Fruit fly (Drosophila melanogaster) whole organism, prepupa: Measurements from ENCODE around the gene CG32276.
A peak's percentile ranks its signal among the peaks of the same experiment; 100 is the strongest.

Experiments used
- CG10631 ChIP-seq: fragments of 200-800 bp; sonication (Bioruptor generic); optimal IDR thresholded peaks from 2 replicates; lab custom pipeline; 2016; ENCODE audit warnings: missing biosample characterization, missing genetic modification characterization
- CG11294 ChIP-seq: fragments of 200-800 bp; sonication (Bioruptor generic); IDR thresholded peaks from 2 replicates; pipeline ENCODE4 v1.3.6; 2022; ENCODE audit warnings: missing biosample characterization, missing genetic modification characterization
- CG11762 ChIP-seq: fragments of 200-800 bp; sonication (Bioruptor generic); optimal IDR thresholded peaks from 3 replicates; lab custom pipeline; 2016; ENCODE audit warnings: missing biosample characterization, missing genetic modification characterization; ENCODE audit not compliant: insufficient read depth
- CG11902 ChIP-seq: fragments of 200-800 bp; sonication (Bioruptor generic); optimal IDR thresholded peaks from 3 replicates; lab custom pipeline; 2016; ENCODE audit warnings: missing biosample characterization, missing genetic modification characterization
- CG1621 ChIP-seq: fragments of 200-800 bp; sonication (Bioruptor generic); optimal IDR thresholded peaks from 3 replicates; lab custom pipeline; 2018; ENCODE audit warnings: missing biosample characterization, mild to moderate bottlenecking, missing genetic modification characterization
- CG16779 ChIP-seq: fragments of 200-800 bp; sonication (Bioruptor generic); optimal IDR thresholded peaks from 3 replicates; lab custom pipeline; 2017; ENCODE audit warnings: missing biosample characterization, mild to moderate bottlenecking, missing genetic modification characterization
- CG3032 ChIP-seq: fragments of 200-800 bp; optimal IDR thresholded peaks from 2 replicates; lab custom pipeline; 2019; ENCODE audit warnings: missing biosample characterization, mild to moderate bottlenecking, missing genetic modification characterization, moderate library complexity
- CG31627 ChIP-seq: fragments of 200-800 bp; sonication (Bioruptor generic); optimal IDR thresholded peaks from 3 replicates; lab custom pipeline; 2016; ENCODE audit warnings: missing biosample characterization, missing genetic modification characterization
- CG32006 ChIP-seq: fragments of 200-800 bp; sonication (Bioruptor generic); optimal IDR thresholded peaks from 3 replicates; lab custom pipeline; 2017; ENCODE audit warnings: missing biosample characterization, mild to moderate bottlenecking, missing genetic modification characterization
- CG34406 ChIP-seq: fragments of 200-800 bp; sonication (Bioruptor generic); optimal IDR thresholded peaks from 3 replicates; lab custom pipeline; 2016; ENCODE audit warnings: missing biosample characterization, missing genetic modification characterization
- CG4318 ChIP-seq: fragments of 200-800 bp; sonication (Bioruptor generic); optimal IDR thresholded peaks from 3 replicates; lab custom pipeline; 2017; ENCODE audit warnings: missing biosample characterization, mild to moderate bottlenecking, missing genetic modification characterization
- CG6163 ChIP-seq: fragments of 200-800 bp; sonication (Bioruptor generic); IDR thresholded peaks from 3 replicates; pipeline ENCODE4 v1.3.6; 2022; ENCODE audit warnings: missing biosample characterization, missing genetic modification characterization
- CG6276 ChIP-seq: fragments of 200-800 bp; sonication (Bioruptor generic); optimal IDR thresholded peaks from 2 replicates; lab custom pipeline; 2017; ENCODE audit warnings: missing biosample characterization, mild to moderate bottlenecking, missing genetic modification characterization
- CG6808 ChIP-seq: fragments of 200-800 bp; sonication (Bioruptor generic); optimal IDR thresholded peaks from 3 replicates; lab custom pipeline; 2017; ENCODE audit warnings: missing biosample characterization, missing genetic modification characterization, mild to moderate bottlenecking, moderate library complexity, missing genetic modification reagents
- CG6854 ChIP-seq: fragments of 200-800 bp; sonication (Bioruptor generic); optimal IDR thresholded peaks from 2 replicates; lab custom pipeline; 2017; ENCODE audit warnings: missing biosample characterization, mild to moderate bottlenecking, missing genetic modification characterization
- CG7368 ChIP-seq: fragments of 200-800 bp; sonication (Bioruptor generic); optimal IDR thresholded peaks from 3 replicates; lab custom pipeline; 2016; ENCODE audit warnings: missing biosample characterization, missing genetic modification characterization
- CG8119 ChIP-seq: fragments of 200-800 bp; sonication (Bioruptor generic); IDR thresholded peaks from 3 replicates; pipeline ENCODE4 v1.3.6; 2022; ENCODE audit warnings: missing biosample characterization, missing genetic modification characterization
- CG8632 ChIP-seq: fragments of 200-800 bp; sonication (Bioruptor generic); optimal IDR thresholded peaks from 3 replicates; lab custom pipeline; 2016; ENCODE audit warnings: missing biosample characterization, missing genetic modification characterization
- CG9139 ChIP-seq: fragments of 200-800 bp; sonication (Bioruptor generic); optimal IDR thresholded peaks from 3 replicates; lab custom pipeline; 2017; ENCODE audit warnings: missing biosample characterization, mild to moderate bottlenecking, missing genetic modification characterization
- Eip75B ChIP-seq: fragments of 200-800 bp; sonication (Bioruptor generic); optimal IDR thresholded peaks from 3 replicates; lab custom pipeline; 2016; ENCODE audit warnings: missing biosample characterization, missing genetic modification characterization
- Eip93F ChIP-seq: fragments of 200-800 bp; sonication (Bioruptor generic); optimal IDR thresholded peaks from 2 replicates; lab custom pipeline; 2016; ENCODE audit warnings: missing biosample characterization, mild to moderate bottlenecking, missing genetic modification characterization
- Ets21C ChIP-seq: fragments of 200-800 bp; sonication (Bioruptor generic); optimal IDR thresholded peaks from 3 replicates; lab custom pipeline; 2016; ENCODE audit warnings: missing biosample characterization, missing genetic modification characterization
- Gug ChIP-seq: fragments of 200-800 bp; sonication (Bioruptor generic); IDR thresholded peaks from 2 replicates; pipeline ENCODE4 v1.3.6; 2022; ENCODE audit warnings: missing biosample characterization, missing genetic modification characterization
- Hr4 ChIP-seq: fragments of 200-800 bp; sonication (Bioruptor generic); optimal IDR thresholded peaks from 3 replicates; lab custom pipeline; 2016; ENCODE audit warnings: missing biosample characterization, missing genetic modification characterization
- Lpt ChIP-seq: fragments of 200-800 bp; sonication (Bioruptor generic); optimal IDR thresholded peaks from 3 replicates; lab custom pipeline; 2016; ENCODE audit warnings: missing biosample characterization, missing genetic modification characterization
- Met ChIP-seq: fragments of 200-800 bp; sonication (Bioruptor generic); optimal IDR thresholded peaks from 3 replicates; lab custom pipeline; 2016; ENCODE audit warnings: missing biosample characterization, missing genetic modification characterization
- OdsH ChIP-seq: fragments of 200-800 bp; sonication (Bioruptor generic); optimal IDR thresholded peaks from 3 replicates; lab custom pipeline; 2016; ENCODE audit warnings: missing biosample characterization, missing genetic modification characterization
- Smox ChIP-seq: fragments of 200-800 bp; sonication (Bioruptor generic); optimal IDR thresholded peaks from 3 replicates; lab custom pipeline; 2016; ENCODE audit warnings: missing biosample characterization, missing genetic modification characterization
- Sox14 ChIP-seq: fragments of 200-800 bp; sonication (Bioruptor generic); optimal IDR thresholded peaks from 3 replicates; lab custom pipeline; 2016; ENCODE audit warnings: missing biosample characterization, missing genetic modification characterization
- Sox15 ChIP-seq: fragments of 200-800 bp; sonication (Bioruptor generic); optimal IDR thresholded peaks from 3 replicates; lab custom pipeline; 2016; ENCODE audit warnings: missing biosample characterization, missing genetic modification characterization
- achi ChIP-seq: fragments of 200-800 bp; sonication (Bioruptor generic); optimal IDR thresholded peaks from 3 replicates; lab custom pipeline; 2016; ENCODE audit warnings: missing biosample characterization, missing genetic modification characterization
- dsx ChIP-seq: fragments of 200-800 bp; optimal IDR thresholded peaks from 3 replicates; lab custom pipeline; 2019; ENCODE audit warnings: missing biosample characterization, mild to moderate bottlenecking, missing genetic modification characterization, moderate library complexity; ENCODE audit not compliant: poor library complexity, severe bottlenecking
- eg ChIP-seq: fragments of 200-800 bp; sonication (Bioruptor generic); IDR thresholded peaks from 3 replicates; pipeline ENCODE4 v1.3.6; 2022; ENCODE audit warnings: missing biosample characterization, missing genetic modification characterization
- fd59A ChIP-seq: fragments of 200-800 bp; sonication (Bioruptor generic); optimal IDR thresholded peaks from 2 replicates; lab custom pipeline; 2017; ENCODE audit warnings: missing biosample characterization, mild to moderate bottlenecking, missing genetic modification characterization, missing genetic modification reagents
- fd85E ChIP-seq: fragments of 200-800 bp; sonication (Bioruptor generic); optimal IDR thresholded peaks from 3 replicates; lab custom pipeline; 2016; ENCODE audit warnings: missing biosample characterization, missing genetic modification characterization
- fkh ChIP-seq: fragments of 200-800 bp; sonication (Bioruptor generic); optimal IDR thresholded peaks from 3 replicates; lab custom pipeline; 2017; ENCODE audit warnings: missing biosample characterization, mild to moderate bottlenecking, missing genetic modification characterization, moderate library complexity
- lz ChIP-seq: fragments of 200-800 bp; sonication (Bioruptor generic); optimal IDR thresholded peaks from 3 replicates; lab custom pipeline; 2016; ENCODE audit warnings: missing biosample characterization, missing genetic modification characterization
- net ChIP-seq: fragments of 200-800 bp; sonication (Bioruptor generic); optimal IDR thresholded peaks from 3 replicates; lab custom pipeline; 2016; ENCODE audit warnings: missing biosample characterization, missing genetic modification characterization
- pdm3 ChIP-seq: fragments of 200-800 bp; sonication (Bioruptor generic); optimal IDR thresholded peaks from 3 replicates; lab custom pipeline; 2016; ENCODE audit warnings: missing biosample characterization, missing genetic modification characterization
- spab ChIP-seq: fragments of 200-800 bp; sonication (Bioruptor generic); optimal IDR thresholded peaks from 2 replicates; lab custom pipeline; 2017; ENCODE audit warnings: missing biosample characterization, mild to moderate bottlenecking, missing genetic modification characterization, missing genetic modification reagents
- ss ChIP-seq, 2 experiments: fragments of 200-800 bp; sonication (Bioruptor generic); optimal IDR thresholded peaks; 2 replicates in 1 of 2; 3 replicates in 1 of 2; lab custom pipeline; 2017 to 2018; ENCODE audit warnings: mild to moderate bottlenecking in 2 of 2, missing biosample characterization in 2 of 2, missing genetic modification characterization in 2 of 2, moderate library complexity in 1 of 2
- topi ChIP-seq: fragments of 200-800 bp; sonication (Bioruptor generic); optimal IDR thresholded peaks from 3 replicates; lab custom pipeline; 2016; ENCODE audit warnings: missing biosample characterization, missing genetic modification characterization
- vri ChIP-seq: fragments of 200-800 bp; sonication (Bioruptor generic); optimal IDR thresholded peaks from 3 replicates; lab custom pipeline; 2016; ENCODE audit warnings: missing biosample characterization, mild to moderate bottlenecking, missing genetic modification characterization

CG32276 gene

dm6 chr3L:3187263-3187662 lies 11.6 kb downstream of the CG32276 start, which contains the start of gene CG14957:
TSS of gene CG14957 (plus strand) at chr3L:3187563.
- no peak for TF ChIP-seq CG8119 (GFP tag; lab: Robert Waterston, UW)
- peak; percentile 0 for TF ChIP-seq CG6854 (GFP tag; lab: Kevin White, UChicago)

- TF ChIP-seq Sox15 = no peak
- no peak for TF ChIP-seq eg
- TF ChIP-seq CG1621 (tag; lab: Kevin White, UChicago) = no peak
- TF ChIP-seq CG6163 = no peak
- TF ChIP-seq CG4318 (GFP tag; lab: Kevin White, UChicago) = no peak
- TF ChIP-seq CG11762 (GFP tag; lab: Kevin White, UChicago) = no peak
Observed at dm6 chr3L:3186364-3186763, 12.5 kb downstream of the CG32276 start, which contains the start of gene CG32284. TSS of gene CG32284 (plus strand) at chr3L:3186664.

dm6 chr3L:3184104-3184503 lies 14.7 kb downstream of the CG32276 start, which contains the start of gene CG42494:
TSS of gene CG42494 (plus strand) at chr3L:3184404.
- no peak for TF ChIP-seq ss (GFP tag; optimal IDR thresholded peaks at IDR 0.05; lab: Kevin White, UChicago)
- TF ChIP-seq CG10631 = no peak
- no peak for TF ChIP-seq Smox
- TF ChIP-seq CG34406 = no peak
- TF ChIP-seq achi (GFP tag; lab: Kevin White, UChicago) = no peak
- TF ChIP-seq CG8119 (GFP tag; lab: Robert Waterston, UW) = no peak
- no peak for TF ChIP-seq spab (GFP tag; lab: Kevin White, UChicago)
- TF ChIP-seq CG16779 = no peak
- no peak for TF ChIP-seq CG11294 (GFP tag; lab: Robert Waterston, UW)
- TF ChIP-seq lz = no peak
- no peak for TF ChIP-seq net (GFP tag; lab: Kevin White, UChicago)
- TF ChIP-seq Met (GFP tag; lab: Kevin White, UChicago) = no peak
- no peak for TF ChIP-seq topi (GFP tag; lab: Kevin White, UChicago)
- TF ChIP-seq fd59A (GFP tag; lab: Kevin White, UChicago) = no peak
- TF ChIP-seq CG6854 (GFP tag; lab: Kevin White, UChicago) = no peak

DNA sequence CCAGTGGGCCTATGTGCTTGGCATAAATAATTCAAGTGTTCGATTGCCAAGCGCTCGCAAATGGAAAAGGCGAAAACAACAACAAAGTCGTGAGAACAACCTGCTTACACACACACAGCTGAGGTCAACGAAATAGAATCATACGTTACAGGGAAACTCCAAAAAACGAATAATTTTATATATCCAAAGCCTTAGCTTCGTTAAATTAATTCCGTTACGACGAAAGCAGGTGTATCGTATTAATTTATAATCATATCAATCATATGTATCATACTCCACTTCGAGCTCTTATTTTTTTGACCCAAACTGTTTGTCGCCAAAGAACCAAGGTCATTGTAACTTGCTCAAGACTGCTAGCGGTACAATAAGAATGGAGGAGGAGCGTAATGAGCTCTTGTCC lies 19.4 kb downstream of the CG32276 start:
- TF ChIP-seq CG7368 (peak; percentile 88), dsx (peak; percentile 94), lz (peak; percentile 93), CG11762 (GFP tag; lab: Kevin White, UChicago) (peak; percentile 83), Lpt (GFP tag; lab: Kevin White, UChicago) (peak; percentile 76), pdm3 (peak; percentile 90), CG11902 (GFP tag; lab: Kevin White, UChicago) (peak; percentile 83), CG6854 (GFP tag; lab: Kevin White, UChicago) (peak; percentile 89), fkh (GFP tag; lab: Kevin White, UChicago) (no peak), CG16779 (peak; percentile 82), CG34406 (peak; percentile 89), OdsH (GFP tag; lab: Kevin White, UChicago) (no peak), CG6808 (GFP tag; lab: Kevin White, UChicago) (peak; percentile 91), vri (GFP tag; lab: Kevin White, UChicago) (no peak), ss (GFP tag; optimal IDR thresholded peaks at IDR 0.05; lab: Kevin White, UChicago) (peak in 1 of 2 experiments; percentile 89), Eip93F (peak; percentile 86), fd59A (GFP tag; lab: Kevin White, UChicago) (peak; percentile 85), CG8632 (peak; percentile 90), topi (GFP tag; lab: Kevin White, UChicago) (peak; percentile 94), Ets21C (peak; percentile 88), CG6163 (peak; percentile 96), eg (peak; percentile 95), CG32006 (GFP tag; lab: Kevin White, UChicago) (peak; percentile 85), CG31627 (GFP tag; lab: Kevin White, UChicago) (peak; percentile 91), spab (GFP tag; lab: Kevin White, UChicago) (peak; percentile 92), CG9139 (peak; percentile 86), CG6276 (GFP tag; lab: Kevin White, UChicago) (no peak), Sox14 (peak; percentile 93), Gug (GFP tag; lab: Robert Waterston, UW) (peak; percentile 86), Met (GFP tag; lab: Kevin White, UChicago) (peak; percentile 93), net (GFP tag; lab: Kevin White, UChicago) (peak; percentile 87), fd85E (GFP tag; lab: Kevin White, UChicago) (peak; percentile 67), Hr4 (peak; percentile 75), achi (GFP tag; lab: Kevin White, UChicago) (no peak), Eip75B (GFP tag; lab: Kevin White, UChicago) (peak; percentile 96), CG3032 (peak; percentile 91), Smox (no peak)
